Worm (Caenorhabditis elegans): Measurements from ENCODE around the gene vha-4.

vha-4 gene

ce11 chrII:7879266-7879718, at the start of gene vha-4, which contains the start of gene T01H3.5:
vha-4 (minus strand) TSS chrII:7879316.
T01H3.5 (plus strand) TSS chrII:7879616.
- TF ChIP-seq unc-62 (GFP tag; optimal IDR thresholded peaks at IDR 0.05): no peak

- no peak for TF ChIP-seq unc-62 (GFP tag; optimal IDR thresholded peaks at IDR 0.05)
These were observed 49.5 kb upstream of the vha-4 start, which contains the start of gene spv-1 for ce11 chrII:7928600-7928999. spv-1 (minus strand) TSS chrII:7928700.

- no peak for TF ChIP-seq unc-62 (GFP tag; optimal IDR thresholded peaks at IDR 0.05)
These were observed 42.0 kb upstream of the vha-4 start for ce11 chrII:7921155-7921554.

ce11 chrII:7920178-7920577, 41.1 kb upstream of the vha-4 start:
- TF ChIP-seq unc-62 (GFP tag; optimal IDR thresholded peaks at IDR 0.05): no peak

ce11 chrII:7911015-7911414, 31.9 kb upstream of the vha-4 start, which contains the start of gene ZK675.4:
ZK675.4 (plus strand) TSS chrII:7911315.
- no peak for TF ChIP-seq unc-62 (GFP tag; optimal IDR thresholded peaks at IDR 0.05)

- no peak for TF ChIP-seq unc-62 (GFP tag; optimal IDR thresholded peaks at IDR 0.05)
These were observed 28.5 kb upstream of the vha-4 start, which contains the start of gene best-23 for ce11 chrII:7907539-7907997. best-23 (minus strand) TSS chrII:7907589.

- TF ChIP-seq unc-62 (GFP tag; optimal IDR thresholded peaks at IDR 0.05): no peak
These were observed 22.9 kb upstream of the vha-4 start for ce11 chrII:7901990-7902389.

ce11 chrII:7900762-7901161, 21.6 kb upstream of the vha-4 start:
- no peak for TF ChIP-seq unc-62 (GFP tag; optimal IDR thresholded peaks at IDR 0.05)

- TF ChIP-seq unc-62 (GFP tag; optimal IDR thresholded peaks at IDR 0.05): no peak
These were observed 21.1 kb upstream of the vha-4 start, which contains the start of gene rev-1 for ce11 chrII:7900190-7900672. rev-1 (plus strand) TSS chrII:7900622.

- TF ChIP-seq unc-62 (GFP tag; optimal IDR thresholded peaks at IDR 0.05): no peak
These were observed 16.1 kb upstream of the vha-4 start for ce11 chrII:7895190-7895589.

ce11 chrII:7893648-7894047, 14.5 kb upstream of the vha-4 start:
- no peak for TF ChIP-seq unc-62 (GFP tag; optimal IDR thresholded peaks at IDR 0.05)

- no peak for TF ChIP-seq unc-62 (GFP tag; optimal IDR thresholded peaks at IDR 0.05)
These were observed 13.7 kb upstream of the vha-4 start, which contains the start of gene ptc-1 for ce11 chrII:7892761-7893272. ptc-1 (plus strand) TSS chrII:7893222.

- no peak for TF ChIP-seq unc-62 (GFP tag; optimal IDR thresholded peaks at IDR 0.05)
These were observed 12.9 kb upstream of the vha-4 start for ce11 chrII:7891869-7892615.

- TF ChIP-seq unc-62 (GFP tag; optimal IDR thresholded peaks at IDR 0.05): no peak
These were observed 10.2 kb upstream of the vha-4 start for ce11 chrII:7889321-7889720.

- no peak for TF ChIP-seq unc-62 (GFP tag; optimal IDR thresholded peaks at IDR 0.05)
These were observed 9.6 kb upstream of the vha-4 start for ce11 chrII:7888759-7889158.

ce11 chrII:7887295-7887694, 8.2 kb upstream of the vha-4 start:
- no peak for TF ChIP-seq unc-62 (GFP tag; optimal IDR thresholded peaks at IDR 0.05)

- TF ChIP-seq unc-62 (GFP tag; optimal IDR thresholded peaks at IDR 0.05): no peak
These were observed 5.8 kb upstream of the vha-4 start for ce11 chrII:7884898-7885297.

Data from whole organism, dauer.